Fruit fly (Drosophila melanogaster): Measurements from ENCODE around the gene Glg1.

dm6 chr3L:21483837-21484236, 23.5 kb downstream of the Glg1 start:
- TF ChIP-seq insv (optimal IDR thresholded peaks at IDR 0.05), result no peak
- no peak for TF ChIP-seq psq (optimal IDR thresholded peaks at IDR 0.05)
- no peak for TF ChIP-seq h (optimal IDR thresholded peaks at IDR 0.05)
- TF ChIP-seq Myc (optimal IDR thresholded peaks at IDR 0.05), result no peak
